Fruit fly (Drosophila melanogaster) whole organism, wandering third instar larva: ENCODE measurements around the gene CG5149.

Source experiments
- Abd-B ChIP-seq: fragments of >200 bp; optimal IDR thresholded peaks from 2 replicates; lab custom pipeline; 2017; ENCODE audit warnings: missing biosample characterization, missing genetic modification characterization
- CG32264 ChIP-seq: fragments of 200-800 bp; sonication (Bioruptor generic); optimal IDR thresholded peaks from 2 replicates; lab custom pipeline; 2016; ENCODE audit warnings: missing biosample characterization, missing genetic modification characterization
- CG9705 ChIP-seq: fragments of 200-800 bp; sonication (Bioruptor generic); optimal IDR thresholded peaks from 2 replicates; lab custom pipeline; 2018; ENCODE audit warnings: missing biosample characterization, mild to moderate bottlenecking, missing genetic modification characterization
- CrebA ChIP-seq: fragments of 200-800 bp; sonication (Bioruptor generic); optimal IDR thresholded peaks from 2 replicates; lab custom pipeline; 2016; ENCODE audit warnings: missing biosample characterization, mild to moderate bottlenecking, missing genetic modification characterization, borderline replicate concordance
- Dfd ChIP-seq: fragments of >200 bp; optimal IDR thresholded peaks from 2 replicates; lab custom pipeline; 2017; ENCODE audit warnings: missing biosample characterization, missing genetic modification characterization
- Dif ChIP-seq: fragments of 200-275, 200-300 bp; sonication (Bioruptor generic); optimal IDR thresholded peaks from 2 replicates; lab custom pipeline; 2018; ENCODE audit warnings: missing biosample characterization, missing genetic modification characterization; ENCODE audit not compliant: partially characterized antibody
- GATAd ChIP-seq: sonication (Bioruptor generic); optimal IDR thresholded peaks from 2 replicates; lab custom pipeline; 2016; ENCODE audit warnings: missing biosample characterization, missing genetic modification characterization
- HLH106 ChIP-seq: fragments of 200-800 bp; optimal IDR thresholded peaks from 3 replicates; lab custom pipeline; 2019; ENCODE audit warnings: missing biosample characterization, mild to moderate bottlenecking, missing genetic modification characterization, moderate library complexity
- Hnf4 ChIP-seq: fragments of 200-800 bp; sonication (Bioruptor generic); optimal IDR thresholded peaks from 2 replicates; lab custom pipeline; 2016; ENCODE audit warnings: missing biosample characterization, mild to moderate bottlenecking, missing genetic modification characterization
- Hr78 ChIP-seq: fragments of >200 bp; optimal IDR thresholded peaks from 2 replicates; lab custom pipeline; 2017; ENCODE audit warnings: missing biosample characterization, missing genetic modification characterization
- Hr83 ChIP-seq: fragments of 200-300 bp; sonication (Bioruptor generic); optimal IDR thresholded peaks from 2 replicates; lab custom pipeline; 2016; ENCODE audit warnings: missing biosample characterization, mild to moderate bottlenecking, missing genetic modification characterization, moderate library complexity; ENCODE audit not compliant: poor library complexity, severe bottlenecking
- Jra ChIP-seq: sonication (Bioruptor generic); optimal IDR thresholded peaks from 2 replicates; lab custom pipeline; 2016; ENCODE audit warnings: missing biosample characterization, missing genetic modification characterization
- Mio ChIP-seq: sonication (Bioruptor generic); optimal IDR thresholded peaks from 2 replicates; lab custom pipeline; 2016; ENCODE audit warnings: missing biosample characterization, missing genetic modification characterization
- Myc ChIP-seq: fragments of >200 bp; optimal IDR thresholded peaks from 2 replicates; lab custom pipeline; 2017
- N ChIP-seq: fragments of >200 bp; optimal IDR thresholded peaks from 2 replicates; lab custom pipeline; 2018; ENCODE audit warnings: missing biosample characterization, missing external identifiers, missing genetic modification characterization
- OdsH ChIP-seq: fragments of 200-800 bp; sonication (Bioruptor generic); optimal IDR thresholded peaks from 2 replicates; lab custom pipeline; 2016; ENCODE audit warnings: missing biosample characterization, mild to moderate bottlenecking, missing genetic modification characterization
- Rel ChIP-seq, 2 experiments: fragments of 200-800 bp; sonication (Bioruptor generic) in 1 of 2; optimal IDR thresholded peaks; 2 replicates in 1 of 2; 3 replicates in 1 of 2; lab custom pipeline; 2016 to 2019; ENCODE audit warnings: mild to moderate bottlenecking in 2 of 2, missing biosample characterization in 2 of 2, missing genetic modification characterization in 2 of 2, moderate library complexity in 1 of 2
- Sp1 ChIP-seq: fragments of 200-800 bp; sonication (Bioruptor generic); optimal IDR thresholded peaks from 3 replicates; lab custom pipeline; 2019; ENCODE audit warnings: missing biosample characterization, mild to moderate bottlenecking, missing genetic modification characterization, moderate library complexity
- Vsx2 ChIP-seq: fragments of 200-300, 225-300 bp; sonication (Bioruptor generic); optimal IDR thresholded peaks from 2 replicates; lab custom pipeline; 2018; ENCODE audit warnings: missing biosample characterization, missing genetic modification characterization; ENCODE audit not compliant: partially characterized antibody
- br ChIP-seq: fragments of 200-800 bp; sonication (Bioruptor generic); optimal IDR thresholded peaks from 2 replicates; lab custom pipeline; 2016; ENCODE audit warnings: missing biosample characterization, missing genetic modification characterization
- brk ChIP-seq: fragments of 200-800 bp; sonication (Bioruptor generic); optimal IDR thresholded peaks from 2 replicates; lab custom pipeline; 2016; ENCODE audit warnings: missing biosample characterization, mild to moderate bottlenecking, missing genetic modification characterization
- dl ChIP-seq, 2 experiments: fragments of 175-275, 200-275 bp in 1 of 2; fragments of 200-275 bp in 1 of 2; sonication (Bioruptor generic); optimal IDR thresholded peaks; lab custom pipeline; 2018; ENCODE audit warnings: mild to moderate bottlenecking in 2 of 2, missing biosample characterization in 2 of 2, missing genetic modification characterization in 2 of 2, moderate library complexity in 2 of 2; ENCODE audit not compliant: partially characterized antibody in 2 of 2, insufficient read depth in 1 of 2
- dmrt93B ChIP-seq: fragments of 200-800 bp; sonication (Bioruptor generic); optimal IDR thresholded peaks from 2 replicates; lab custom pipeline; 2018; ENCODE audit warnings: missing biosample characterization, mild to moderate bottlenecking, missing genetic modification characterization
- dsf ChIP-seq: sonication (Bioruptor generic); optimal IDR thresholded peaks from 2 replicates; lab custom pipeline; 2016; ENCODE audit warnings: missing biosample characterization, missing genetic modification characterization, borderline replicate concordance
- ey ChIP-seq: fragments of 200-800 bp; sonication (Bioruptor generic); optimal IDR thresholded peaks from 2 replicates; lab custom pipeline; 2016; ENCODE audit warnings: missing biosample characterization, missing genetic modification characterization
- foxo ChIP-seq, 2 experiments: fragments of 200-800 bp; sonication (Bioruptor generic); optimal IDR thresholded peaks; 2 replicates in 1 of 2; 3 replicates in 1 of 2; lab custom pipeline; 2016 to 2017; ENCODE audit warnings: missing biosample characterization in 2 of 2, missing genetic modification characterization in 2 of 2
- fru ChIP-seq: fragments of 200-800 bp; sonication (Bioruptor generic); optimal IDR thresholded peaks from 3 replicates; lab custom pipeline; 2016; ENCODE audit warnings: missing biosample characterization, mild to moderate bottlenecking, missing genetic modification characterization
- h ChIP-seq: fragments of 200-800 bp; sonication (Bioruptor generic); optimal IDR thresholded peaks from 3 replicates; lab custom pipeline; 2016; ENCODE audit warnings: missing biosample characterization, mild to moderate bottlenecking, missing genetic modification characterization
- jim ChIP-seq: fragments of 175-275, 200-325 bp; sonication (Bioruptor generic); optimal IDR thresholded peaks from 2 replicates; lab custom pipeline; 2016; ENCODE audit warnings: missing biosample characterization, mild to moderate bottlenecking, missing genetic modification characterization
- lola ChIP-seq: fragments of >200 bp; optimal IDR thresholded peaks from 2 replicates; lab custom pipeline; 2017; ENCODE audit warnings: missing biosample characterization, missing genetic modification characterization
- pan ChIP-seq: fragments of >200 bp; optimal IDR thresholded peaks from 2 replicates; lab custom pipeline; 2017
- psq ChIP-seq: fragments of 200-800 bp; sonication (Bioruptor generic); optimal IDR thresholded peaks from 3 replicates; lab custom pipeline; 2017; ENCODE audit warnings: missing biosample characterization, mild to moderate bottlenecking, missing genetic modification characterization, moderate library complexity
- rgr ChIP-seq: fragments of 200-800 bp; sonication (Bioruptor generic); optimal IDR thresholded peaks from 3 replicates; lab custom pipeline; 2016; ENCODE audit warnings: missing biosample characterization, mild to moderate bottlenecking, missing genetic modification characterization
- sage ChIP-seq: fragments of 200-800 bp; sonication (Bioruptor generic); optimal IDR thresholded peaks from 2 replicates; lab custom pipeline; 2016; ENCODE audit warnings: missing biosample characterization, mild to moderate bottlenecking, missing genetic modification characterization
- sv ChIP-seq: fragments of 200-800 bp; sonication (Bioruptor generic); optimal IDR thresholded peaks from 3 replicates; lab custom pipeline; 2016; ENCODE audit warnings: missing biosample characterization, missing genetic modification characterization
- tai ChIP-seq: sonication (Bioruptor generic); optimal IDR thresholded peaks from 2 replicates; lab custom pipeline; 2016; ENCODE audit warnings: missing biosample characterization, missing genetic modification characterization
- usp ChIP-seq: fragments of >200 bp; optimal IDR thresholded peaks from 2 replicates; lab custom pipeline; 2017; ENCODE audit warnings: missing biosample characterization, missing genetic modification characterization
- woc ChIP-seq: sonication (Bioruptor generic); optimal IDR thresholded peaks from 2 replicates; lab custom pipeline; 2016; ENCODE audit warnings: missing biosample characterization, mild to moderate bottlenecking, missing genetic modification characterization

The CG5149 gene

DNA sequence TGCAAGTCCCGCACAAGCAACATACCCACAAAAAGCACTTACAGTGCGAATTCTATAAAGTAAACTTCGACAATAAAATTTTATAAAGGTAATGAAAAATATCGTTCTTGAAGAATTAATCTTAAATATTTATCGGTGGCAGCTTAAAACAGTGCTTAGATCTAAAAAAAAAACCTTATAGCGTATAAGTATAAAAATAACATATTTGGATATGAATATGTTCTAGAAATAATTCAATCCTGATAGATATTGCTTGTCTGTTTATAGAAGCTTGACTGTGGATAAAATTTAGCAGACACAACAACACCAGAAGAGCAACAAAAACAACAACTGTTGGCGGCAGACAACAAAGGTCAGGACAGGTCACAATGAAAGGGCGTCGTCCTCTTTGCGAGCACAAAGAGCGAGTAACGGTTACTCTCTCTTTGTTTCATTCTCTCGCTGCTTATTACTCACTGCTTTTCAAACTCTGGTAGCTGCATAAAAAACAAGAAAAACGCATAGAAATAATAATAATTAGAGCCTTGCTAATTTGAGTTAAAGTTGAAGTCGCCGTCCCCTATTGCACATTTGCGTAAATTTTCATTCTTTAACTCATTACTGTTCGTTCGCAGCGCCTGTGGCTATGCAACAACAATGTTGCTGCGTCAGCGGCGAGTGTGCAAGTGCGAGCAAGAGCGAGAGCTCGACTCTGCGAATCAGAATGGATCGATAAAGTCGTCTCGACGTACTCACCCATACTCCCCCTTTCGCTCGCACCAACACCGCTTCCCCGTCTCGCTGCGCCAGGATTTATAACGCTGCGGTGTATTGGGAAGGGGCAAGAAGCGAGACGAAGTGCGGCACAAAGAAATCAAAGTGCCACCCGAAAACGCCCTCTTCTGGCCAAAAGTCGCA lies 31.6 kb upstream of the CG5149 start:
- TF ChIP-seq woc (GFP tag; lab: Kevin White, UChicago) (peak; percentile 3), HLH106 (tag; lab: Kevin White, UChicago) (peak; percentile 97), pan (lab: Kevin White, UChicago) (no peak), dmrt93B (GFP tag; lab: Kevin White, UChicago) (peak; percentile 79), Hr83 (GFP tag; lab: Kevin White, UChicago) (peak; percentile 74), Dfd (GFP tag; lab: Kevin White, UChicago) (no peak), CrebA (GFP tag; lab: Kevin White, UChicago) (no peak), Mio (GFP tag; lab: Kevin White, UChicago) (no peak), fru (GFP tag; lab: Kevin White, UChicago) (peak; percentile 67), Myc (no peak), OdsH (GFP tag; lab: Kevin White, UChicago) (peak; percentile 75), usp (GFP tag; lab: Kevin White, UChicago) (no peak), dl (GFP tag; optimal IDR thresholded peaks at IDR 0.05; lab: Kevin White, UChicago; ENCODE audit: insufficient read depth in 1 of 2, partially characterized antibody in 2 of 2) (peak in 1 of 2 experiments; percentile 34), dsf (peak; percentile 65), brk (no peak), Dif (GFP tag; lab: Kevin White, UChicago) (peak; percentile 25), jim (GFP tag; lab: Kevin White, UChicago) (no peak), sv (GFP tag; lab: Kevin White, UChicago) (no peak), Hnf4 (GFP tag; lab: Kevin White, UChicago) (peak; percentile 46), CG9705 (peak; percentile 89), N (GFP tag; lab: Kevin White, UChicago) (no peak), Sp1 (GFP tag; lab: Kevin White, UChicago) (peak; percentile 93), Hr78 (GFP tag; lab: Kevin White, UChicago) (no peak), foxo (GFP tag; optimal IDR thresholded peaks at IDR 0.05; lab: Kevin White, UChicago) (peak; percentile 0 to 74), tai (GFP tag; lab: Kevin White, UChicago) (peak; percentile 55), Rel (GFP tag; optimal IDR thresholded peaks at IDR 0.05; lab: Kevin White, UChicago) (no peak), Rel (tag; optimal IDR thresholded peaks at IDR 0.05; lab: Kevin White, UChicago) (peak; percentile 87), Vsx2 (GFP tag; lab: Kevin White, UChicago) (no peak), CG32264 (GFP tag; lab: Kevin White, UChicago) (peak; percentile 6), Abd-B (no peak), Jra (GFP tag; lab: Kevin White, UChicago) (peak; percentile 50), GATAd (GFP tag; lab: Kevin White, UChicago) (no peak), h (peak; percentile 70), lola (no peak), rgr (GFP tag; lab: Kevin White, UChicago) (peak; percentile 43), ey (GFP tag; lab: Kevin White, UChicago) (peak; percentile 61), psq (GFP tag; lab: Kevin White, UChicago) (peak; percentile 54), br (GFP tag; lab: Kevin White, UChicago) (peak; percentile 80), sage (GFP tag; lab: Kevin White, UChicago) (no peak)
